Fruit fly (Drosophila melanogaster): ENCODE measurements around the gene RSG7.

DNA sequence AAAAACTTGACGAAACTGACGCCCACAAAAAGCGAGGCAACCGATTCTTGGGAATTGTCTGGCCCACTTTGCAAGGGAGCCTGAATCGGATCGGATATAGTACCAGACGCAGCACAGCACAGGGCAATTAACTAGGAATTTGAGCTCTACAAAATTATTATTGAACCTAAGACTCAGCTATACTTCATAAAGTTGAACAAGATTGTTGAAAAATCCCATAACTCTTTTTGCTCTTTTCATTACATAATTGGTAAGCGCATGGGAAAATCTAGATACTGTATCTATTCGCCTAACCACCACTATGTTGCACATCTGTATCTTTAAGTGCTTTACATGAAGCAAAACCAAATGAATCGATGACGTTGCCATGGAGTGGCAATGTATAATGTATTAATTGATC, 11.1 kb downstream of the RSG7 start:
- TF ChIP-seq Snoo (tag; optimal IDR thresholded peaks at IDR 0.05) (peak; percentile 73), Pif1B (GFP tag; optimal IDR thresholded peaks at IDR 0.05) (peak; percentile 83), CG15710 (tag; optimal IDR thresholded peaks at IDR 0.05) (peak; percentile 90), CG8301 (tag; optimal IDR thresholded peaks at IDR 0.05) (peak; percentile 83), CG34367 (tag; optimal IDR thresholded peaks at IDR 0.05) (peak; percentile 87), Ets98B (GFP tag; IDR thresholded peaks at IDR 0.05) (peak; percentile 87), EcR (GFP tag; optimal IDR thresholded peaks at IDR 0.05) (peak; percentile 22), CG9948 (tag; optimal IDR thresholded peaks at IDR 0.05) (peak; percentile 83)

Measured in whole organism, pupa.